Fruit fly (Drosophila melanogaster) whole organism, embryonic: ENCODE results near the gene CG17801.

Experiments used
- CG10543 ChIP-seq: fragments of 200-800 bp; sonication (Bioruptor generic); optimal IDR thresholded peaks from 3 replicates; lab custom pipeline; 2017; ENCODE audit warnings: missing biosample characterization, mild to moderate bottlenecking, missing genetic modification characterization, moderate library complexity
- CG11560 ChIP-seq: fragments of 200-800 bp; sonication (Bioruptor generic); IDR thresholded peaks from 3 replicates; pipeline ENCODE4 v1.3.6; 2022; ENCODE audit warnings: missing biosample characterization, missing genetic modification characterization
- CG11695 ChIP-seq: fragments of 200-800 bp; sonication (Bioruptor generic); IDR thresholded peaks from 3 replicates; pipeline ENCODE4 v1.3.6; 2022; ENCODE audit warnings: missing biosample characterization, missing genetic modification characterization
- CG12299 ChIP-seq: fragments of 200-800 bp; sonication (Bioruptor generic); optimal IDR thresholded peaks from 2 replicates; lab custom pipeline; 2018; ENCODE audit warnings: missing biosample characterization, mild to moderate bottlenecking, missing genetic modification characterization
- CG12659 ChIP-seq: fragments of 200-800 bp; sonication (Bioruptor generic); optimal IDR thresholded peaks from 3 replicates; lab custom pipeline; 2017; ENCODE audit warnings: mild to moderate bottlenecking, missing biosample characterization, missing genetic modification reagents, missing genetic modification characterization
- CG12769 ChIP-seq: fragments of 200-800 bp; sonication (Bioruptor generic); optimal IDR thresholded peaks from 2 replicates; lab custom pipeline; 2019; ENCODE audit warnings: missing biosample characterization, mild to moderate bottlenecking, missing genetic modification characterization, moderate library complexity
- CG14050 ChIP-seq: fragments of 200-800 bp; sonication (Bioruptor generic); IDR thresholded peaks from 3 replicates; pipeline ENCODE4 v1.3.6; 2022; ENCODE audit warnings: missing biosample characterization, missing genetic modification characterization
- CG16863 ChIP-seq: fragments of 200-800 bp; sonication (Bioruptor generic); optimal IDR thresholded peaks from 3 replicates; lab custom pipeline; 2016; ENCODE audit warnings: missing biosample characterization, missing genetic modification characterization
- CG18011 ChIP-seq: fragments of 200-800 bp; sonication (Bioruptor generic); optimal IDR thresholded peaks from 2 replicates; lab custom pipeline; 2017; ENCODE audit warnings: missing biosample characterization, missing genetic modification characterization, mild to moderate bottlenecking, moderate library complexity, missing genotype
- CG18764 ChIP-seq: fragments of 200-800 bp; sonication (Bioruptor generic); optimal IDR thresholded peaks from 3 replicates; lab custom pipeline; 2016; ENCODE audit warnings: missing biosample characterization, missing genetic modification characterization
- CG2678 ChIP-seq: fragments of 200-800 bp; sonication (Bioruptor generic); optimal IDR thresholded peaks from 3 replicates; lab custom pipeline; 2019; ENCODE audit warnings: missing biosample characterization, mild to moderate bottlenecking, missing genetic modification characterization, moderate library complexity
- CG3838 ChIP-seq: fragments of 200-800 bp; sonication (Bioruptor generic); optimal IDR thresholded peaks from 3 replicates; lab custom pipeline; 2016; ENCODE audit warnings: missing biosample characterization, missing genetic modification characterization
- CG42726 ChIP-seq: fragments of 200-800 bp; sonication (Bioruptor generic); IDR thresholded peaks from 2 replicates; pipeline ENCODE4 v1.3.6; 2022; ENCODE audit warnings: missing biosample characterization, missing genetic modification characterization; ENCODE audit not compliant: partially characterized antibody
- CG6175 ChIP-seq: fragments of 200-800 bp; sonication (Bioruptor generic); IDR thresholded peaks from 3 replicates; pipeline ENCODE4 v1.3.6; 2022; ENCODE audit warnings: missing biosample characterization, missing genetic modification characterization
- CG8478 ChIP-seq: fragments of >200 bp; optimal IDR thresholded peaks from 2 replicates; lab custom pipeline; 2018
- D ChIP-seq, 2 experiments: fragments of 200-800 bp in 1 of 2; fragments of >200 bp in 1 of 2; sonication (Bioruptor generic) in 1 of 2; optimal IDR thresholded peaks; 2 replicates in 1 of 2; 3 replicates in 1 of 2; lab custom pipeline; 2017; ENCODE audit warnings: mild to moderate bottlenecking in 1 of 2, missing biosample characterization in 1 of 2, missing genetic modification characterization in 1 of 2, missing genetic modification reagents in 1 of 2
- Dbx ChIP-seq: fragments of 200-800 bp; sonication (Bioruptor generic); IDR thresholded peaks from 3 replicates; pipeline ENCODE4 v1.3.6; 2022; ENCODE audit warnings: missing biosample characterization, missing genetic modification characterization
- Drgx ChIP-seq: fragments of 200-800 bp; sonication (Bioruptor generic); IDR thresholded peaks from 2 replicates; pipeline ENCODE4 v1.3.6; 2022; ENCODE audit warnings: missing biosample characterization, missing genetic modification characterization
- Eip74EF ChIP-seq, 2 experiments: fragments of 200-800 bp in 1 of 2; fragments of >200 bp in 1 of 2; sonication (Bioruptor generic) in 1 of 2; optimal IDR thresholded peaks; 2 replicates each; lab custom pipeline; 2017 to 2019; ENCODE audit warnings: missing biosample characterization in 2 of 2, missing genetic modification characterization in 2 of 2, mild to moderate bottlenecking in 1 of 2, moderate library complexity in 1 of 2
- Fer3 ChIP-seq: fragments of 200-800 bp; sonication (Bioruptor generic); optimal IDR thresholded peaks from 2 replicates; lab custom pipeline; 2018; ENCODE audit warnings: missing biosample characterization, mild to moderate bottlenecking, missing genetic modification characterization, moderate library complexity
- HLH3B ChIP-seq: fragments of 200-800 bp; sonication (Bioruptor generic); IDR thresholded peaks from 2 replicates; pipeline ENCODE4 v1.3.6; 2022; ENCODE audit warnings: missing biosample characterization, missing genetic modification characterization
- HLH4C ChIP-seq: fragments of 200-800 bp; sonication (Bioruptor generic); IDR thresholded peaks from 3 replicates; pipeline ENCODE4 v1.3.6; 2022; ENCODE audit warnings: missing biosample characterization, missing genetic modification characterization; ENCODE audit not compliant: partially characterized antibody
- Jarid2 ChIP-seq: fragments of 200-800 bp; sonication (Bioruptor generic); optimal IDR thresholded peaks from 3 replicates; lab custom pipeline; 2017; ENCODE audit warnings: mild to moderate bottlenecking, missing biosample characterization, missing genetic modification reagents, missing genetic modification characterization
- Mes4 ChIP-seq: fragments of 200-800 bp; sonication (Bioruptor generic); optimal IDR thresholded peaks from 2 replicates; lab custom pipeline; 2016; ENCODE audit warnings: missing biosample characterization, missing genetic modification characterization
- Nf-YB ChIP-seq: fragments of 200-800 bp; sonication (Bioruptor generic); optimal IDR thresholded peaks from 3 replicates; lab custom pipeline; 2019; ENCODE audit warnings: missing biosample characterization, mild to moderate bottlenecking, missing genetic modification characterization, moderate library complexity
- PHDP ChIP-seq: fragments of 200-800 bp; sonication (Bioruptor generic); optimal IDR thresholded peaks from 3 replicates; lab custom pipeline; 2018; ENCODE audit warnings: missing biosample characterization, mild to moderate bottlenecking, missing genetic modification characterization, moderate library complexity
- Poxn ChIP-seq: fragments of 200-800 bp; sonication (Bioruptor generic); IDR thresholded peaks from 2 replicates; pipeline ENCODE4 v1.3.6; 2022; ENCODE audit warnings: missing biosample characterization, missing genetic modification characterization
- Trl ChIP-seq, 3 experiments: fragments of >200 bp in 2 of 3; fragments of 200-800 bp in 1 of 3; sonication (Bioruptor generic) in 1 of 3; optimal IDR thresholded peaks; 2 replicates in 1 of 3; 3 replicates in 2 of 3; lab custom pipeline; 2016 to 2017; ENCODE audit warnings: missing biosample characterization in 1 of 3, missing genetic modification characterization in 1 of 3
- bigmax ChIP-seq: fragments of 200-800 bp; sonication (Bioruptor generic); optimal IDR thresholded peaks from 2 replicates; lab custom pipeline; 2018; ENCODE audit warnings: missing biosample characterization, mild to moderate bottlenecking, missing genetic modification characterization
- croc ChIP-seq: fragments of 200-800 bp; sonication (Bioruptor generic); conservative IDR thresholded peaks from 3 replicates; pipeline ENCODE4 v1.3.6; 2022; ENCODE audit warnings: missing biosample characterization, missing genetic modification characterization
- dimm ChIP-seq: fragments of 200-800 bp; sonication (Bioruptor generic); IDR thresholded peaks from 2 replicates; pipeline ENCODE4 v1.3.6; 2022; ENCODE audit warnings: missing biosample characterization, missing genetic modification characterization
- eve ChIP-seq, 2 experiments: fragments of >200 bp; optimal IDR thresholded peaks; 2 replicates each; lab custom pipeline; 2017; ENCODE audit warnings: missing biosample characterization in 2 of 2, missing genetic modification characterization in 2 of 2
- fd96Cb ChIP-seq: fragments of 200-800 bp; sonication (Bioruptor generic); optimal IDR thresholded peaks from 2 replicates; lab custom pipeline; 2018; ENCODE audit warnings: missing biosample characterization, mild to moderate bottlenecking, missing genetic modification characterization, moderate library complexity
- ftz-f1 ChIP-seq: fragments of 200-800 bp; sonication (Bioruptor generic); optimal IDR thresholded peaks from 2 replicates; lab custom pipeline; 2016; ENCODE audit warnings: missing biosample characterization, missing genetic modification characterization
- gem ChIP-seq: fragments of 200-800 bp; sonication (Bioruptor generic); optimal IDR thresholded peaks from 2 replicates; lab custom pipeline; 2019; ENCODE audit warnings: missing biosample characterization, mild to moderate bottlenecking, missing genetic modification characterization, moderate library complexity
- gro ChIP-seq: fragments of 200-800 bp; sonication (Bioruptor generic); optimal IDR thresholded peaks from 2 replicates; lab custom pipeline; 2016; ENCODE audit warnings: missing biosample characterization, missing genetic modification characterization
- hth ChIP-seq: fragments of >200 bp; optimal IDR thresholded peaks from 2 replicates; lab custom pipeline; 2017; ENCODE audit warnings: inconsistent platforms
- insv ChIP-seq, 2 experiments: fragments of 200-800 bp; sonication (Bioruptor generic); optimal IDR thresholded peaks; 3 replicates each; lab custom pipeline; 2016 to 2018; ENCODE audit warnings: missing biosample characterization in 2 of 2, missing genetic modification characterization in 2 of 2
- inv ChIP-seq: fragments of 200-800 bp; sonication (Bioruptor generic); IDR thresholded peaks from 2 replicates; pipeline ENCODE4 v1.3.6; 2022; ENCODE audit warnings: missing biosample characterization, missing genetic modification characterization; ENCODE audit not compliant: partially characterized antibody
- lov ChIP-seq, 2 experiments: fragments of 200-800 bp in 1 of 2; fragments of >200 bp in 1 of 2; sonication (Bioruptor generic) in 1 of 2; IDR thresholded peaks in 1 of 2; optimal IDR thresholded peaks in 1 of 2; 2 replicates in 1 of 2; 3 replicates in 1 of 2; pipeline versions ENCODE4 v1.3.6 to Lab custom; 2017 to 2022; ENCODE audit warnings: missing biosample characterization in 1 of 2, missing genetic modification characterization in 1 of 2
- odd ChIP-seq: fragments of 200-800 bp; sonication (Bioruptor generic); optimal IDR thresholded peaks from 2 replicates; lab custom pipeline; 2017; ENCODE audit warnings: missing biosample characterization, mild to moderate bottlenecking, missing genetic modification characterization
- onecut ChIP-seq: fragments of 200-800 bp; sonication (Bioruptor generic); IDR thresholded peaks from 2 replicates; pipeline ENCODE4 v1.3.6; 2022; ENCODE audit warnings: missing biosample characterization, missing genetic modification characterization
- pan ChIP-seq, 4 experiments: fragments of >200 bp in 3 of 4; fragments of 200-800 bp in 1 of 4; sonication (Bioruptor generic) in 1 of 4; optimal IDR thresholded peaks in 3 of 4; IDR thresholded peaks in 1 of 4; 2 replicates each; pipeline versions ENCODE4 v1.3.6 to Lab custom; 2017 to 2022; ENCODE audit warnings: missing biosample characterization in 2 of 4, missing genetic modification characterization in 2 of 4, mixed read lengths in 1 of 4
- pita ChIP-seq: fragments of 200-800 bp; sonication (Bioruptor generic); optimal IDR thresholded peaks from 2 replicates; lab custom pipeline; 2017; ENCODE audit warnings: missing biosample characterization, mild to moderate bottlenecking, missing genetic modification characterization
- pum ChIP-seq: fragments of 200-800 bp; sonication (Bioruptor generic); optimal IDR thresholded peaks from 2 replicates; lab custom pipeline; 2016; ENCODE audit warnings: missing biosample characterization, missing genetic modification characterization
- pzg ChIP-seq: fragments of 200-800 bp; sonication (Bioruptor generic); optimal IDR thresholded peaks from 3 replicates; lab custom pipeline; 2018; ENCODE audit warnings: missing biosample characterization, mild to moderate bottlenecking, missing genetic modification characterization, moderate library complexity
- rib ChIP-seq: fragments of 200-800 bp; sonication (Bioruptor generic); IDR thresholded peaks from 2 replicates; pipeline ENCODE4 v1.3.6; 2022; ENCODE audit warnings: missing biosample characterization, missing genetic modification characterization
- trh ChIP-seq: fragments of 200-800 bp; sonication (Bioruptor generic); optimal IDR thresholded peaks from 2 replicates; lab custom pipeline; 2016; ENCODE audit warnings: missing biosample characterization, missing genetic modification characterization

CG17801 gene

DNA sequence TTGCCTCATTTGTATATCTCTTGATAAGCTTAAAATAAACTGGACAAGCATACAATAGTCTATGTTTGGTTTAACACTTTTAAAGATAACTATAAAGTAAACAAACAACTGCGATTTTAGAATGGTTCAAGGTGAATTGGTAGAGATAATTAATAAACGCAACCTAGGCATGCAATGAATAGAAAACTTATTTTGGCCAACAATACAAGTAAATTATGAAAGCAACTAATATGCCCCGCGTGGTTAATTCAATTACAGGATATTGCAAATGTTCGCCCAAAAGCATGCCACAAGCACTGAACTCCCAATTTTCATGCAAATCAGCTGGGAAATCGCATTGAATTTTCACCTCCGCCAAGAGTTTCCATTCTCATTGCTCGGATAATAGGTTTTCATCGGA lies 22.7 kb downstream of the CG17801 start (continued):
- TF ChIP-seq lov (optimal IDR thresholded peaks at IDR 0.05; lab: Kevin White, UChicago) (no peak), lov (GFP tag; IDR thresholded peaks at IDR 0.05; lab: Robert Waterston, UW) (no peak), pum (GFP tag; lab: Kevin White, UChicago) (no peak), Mes4 (GFP tag; lab: Kevin White, UChicago) (no peak), CG3838 (GFP tag; lab: Kevin White, UChicago) (no peak), insv (GFP tag; optimal IDR thresholded peaks at IDR 0.05; lab: Kevin White, UChicago) (no peak), gem (tag; lab: Kevin White, UChicago) (peak; percentile 3), Fer3 (tag; lab: Kevin White, UChicago) (no peak), CG16863 (GFP tag; lab: Kevin White, UChicago) (no peak), gro (GFP tag; lab: Kevin White, UChicago) (no peak), CG2678 (peak; percentile 7), onecut (GFP tag; lab: Robert Waterston, UW) (no peak), Nf-YB (GFP tag; lab: Kevin White, UChicago) (no peak), CG42726 (GFP tag; lab: Robert Waterston, UW) (no peak), CG12659 (GFP tag; lab: Kevin White, UChicago) (peak; percentile 2), pzg (no peak), ftz-f1 (GFP tag; lab: Kevin White, UChicago) (no peak)

DNA sequence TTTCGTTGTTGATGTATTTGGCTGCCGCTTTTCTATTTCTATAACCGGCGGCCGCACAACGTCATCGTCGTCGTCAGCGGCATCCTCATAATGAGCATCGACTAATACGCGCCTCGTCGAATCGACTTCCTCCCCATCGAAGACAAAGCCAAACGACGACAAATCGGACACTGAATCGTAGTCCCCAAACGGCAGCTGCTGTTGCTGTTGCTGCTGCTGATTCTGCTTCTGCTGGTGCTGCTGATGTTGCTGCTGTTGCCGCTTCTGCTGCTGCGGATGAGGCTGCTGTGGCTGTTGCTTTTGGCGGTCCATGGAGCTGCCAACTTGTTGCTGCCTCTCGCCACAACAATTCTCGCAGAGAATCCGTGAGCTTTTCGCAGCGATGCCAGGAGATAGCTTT lies 23.7 kb downstream of the CG17801 start:
- TF ChIP-seq fd96Cb (tag; lab: Kevin White, UChicago) (no peak), D (optimal IDR thresholded peaks at IDR 0.05; lab: Kevin White, UChicago) (no peak), D (GFP tag; optimal IDR thresholded peaks at IDR 0.05; lab: Kevin White, UChicago) (no peak), rib (GFP tag; lab: Robert Waterston, UW) (no peak), CG11695 (GFP tag; lab: Robert Waterston, UW) (no peak), Eip74EF (GFP tag; optimal IDR thresholded peaks at IDR 0.05; lab: Kevin White, UChicago) (no peak), Poxn (GFP tag; lab: Robert Waterston, UW) (no peak), Trl (optimal IDR thresholded peaks at IDR 0.05; lab: Kevin White, UChicago) (peak in 1 of 2 experiments; percentile 19), Trl (GFP tag; optimal IDR thresholded peaks at IDR 0.05; lab: Kevin White, UChicago) (no peak), Jarid2 (no peak), CG10543 (GFP tag; lab: Kevin White, UChicago) (peak; percentile 4), Drgx (GFP tag; lab: Robert Waterston, UW) (peak; percentile 31; the same call in 1 of the 2 replicates), Dbx (GFP tag; lab: Robert Waterston, UW) (no peak), inv (GFP tag; lab: Robert Waterston, UW) (no peak), PHDP (no peak), trh (GFP tag; lab: Kevin White, UChicago) (no peak), CG14050 (GFP tag; lab: Robert Waterston, UW) (no peak), CG18011 (GFP tag; lab: Kevin White, UChicago) (no peak), CG6175 (GFP tag; lab: Robert Waterston, UW) (peak; percentile 70; the same call in 1 of the 3 replicates), croc (GFP tag; lab: Robert Waterston, UW) (no peak), pan (optimal IDR thresholded peaks at IDR 0.05; lab: Kevin White, UChicago) (no peak), pan (GFP tag; optimal IDR thresholded peaks at IDR 0.05 in 1 of 2, IDR thresholded peaks at IDR 0.05 in 1 of 2) (peak in 1 of 2 experiments; percentile 7), CG18764 (GFP tag; lab: Kevin White, UChicago) (no peak), hth (lab: Kevin White, UChicago) (no peak), bigmax (GFP tag; lab: Kevin White, UChicago) (no peak), CG8478 (lab: Kevin White, UChicago) (no peak), odd (GFP tag; lab: Kevin White, UChicago) (no peak), HLH4C (no peak), CG12299 (tag; lab: Kevin White, UChicago) (no peak), lov (optimal IDR thresholded peaks at IDR 0.05; lab: Kevin White, UChicago) (no peak), lov (GFP tag; IDR thresholded peaks at IDR 0.05; lab: Robert Waterston, UW) (no peak), CG11560 (tag; lab: Robert Waterston, UW) (no peak), eve (GFP tag; optimal IDR thresholded peaks at IDR 0.05; lab: Kevin White, UChicago) (no peak), pita (GFP tag; lab: Kevin White, UChicago) (no peak), HLH3B (GFP tag; lab: Robert Waterston, UW) (no peak), CG12769 (peak; percentile 20), dimm (GFP tag; lab: Robert Waterston, UW) (no peak)
